Fruit fly (Drosophila melanogaster) S2 (cell line): ENCODE measurements around the gene Ras64B.

ENCODE experiments used
- CG8478 ChIP-seq: fragments of >200 bp; optimal IDR thresholded peaks from 2 replicates; lab custom pipeline; 2018
- CTCF ChIP-seq, 2 experiments: fragments of >200 bp; optimal IDR thresholded peaks; 2 replicates each; lab custom pipeline; 2018

The Ras64B gene

DNA sequence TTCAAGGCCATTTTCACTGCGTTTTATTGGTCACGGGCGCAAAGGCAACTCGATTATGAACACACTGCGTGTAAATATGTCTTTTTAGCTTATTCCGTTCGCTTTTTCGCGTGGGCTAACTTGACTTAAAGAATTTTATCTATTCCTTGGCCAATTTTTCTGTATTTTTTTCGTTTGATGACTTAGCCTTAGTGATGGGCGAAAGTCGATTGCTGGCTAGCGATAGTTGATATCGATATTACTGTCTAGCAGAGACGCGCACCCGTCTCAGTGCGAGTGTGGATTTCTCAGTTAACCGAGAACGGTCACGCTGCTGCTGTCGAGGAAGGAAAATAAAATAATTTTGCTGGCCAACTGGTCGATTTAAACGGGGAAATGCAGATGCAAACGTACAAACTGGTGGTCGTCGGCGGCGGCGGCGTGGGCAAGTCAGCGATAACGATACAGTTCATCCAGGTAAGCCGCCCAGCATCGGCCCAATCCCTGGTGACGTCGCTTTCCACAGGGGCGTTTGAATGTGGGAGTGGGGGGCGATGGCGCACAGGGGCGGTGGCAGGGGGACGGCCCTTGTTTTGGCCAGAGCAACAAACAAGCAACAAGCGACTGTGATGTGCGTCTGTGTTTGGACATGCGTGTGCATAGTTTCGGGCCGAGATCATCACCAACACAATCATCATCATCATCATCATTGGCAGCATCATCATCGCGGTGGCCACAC, at the start of gene Ras64B, which contains the start of gene Rop:
Ras64B (plus strand) TSS at position 273 of the 718 bp plus-strand sequence.
Rop (minus strand) TSS at position 193 of the 718 bp plus-strand sequence.
- TF ChIP-seq CTCF (optimal IDR thresholded peaks at IDR 0.05; lab: Kevin White, UChicago) (peak in 1 of 2 experiments; percentile 43), CG8478 (lab: Kevin White, UChicago) (no peak)

DNA sequence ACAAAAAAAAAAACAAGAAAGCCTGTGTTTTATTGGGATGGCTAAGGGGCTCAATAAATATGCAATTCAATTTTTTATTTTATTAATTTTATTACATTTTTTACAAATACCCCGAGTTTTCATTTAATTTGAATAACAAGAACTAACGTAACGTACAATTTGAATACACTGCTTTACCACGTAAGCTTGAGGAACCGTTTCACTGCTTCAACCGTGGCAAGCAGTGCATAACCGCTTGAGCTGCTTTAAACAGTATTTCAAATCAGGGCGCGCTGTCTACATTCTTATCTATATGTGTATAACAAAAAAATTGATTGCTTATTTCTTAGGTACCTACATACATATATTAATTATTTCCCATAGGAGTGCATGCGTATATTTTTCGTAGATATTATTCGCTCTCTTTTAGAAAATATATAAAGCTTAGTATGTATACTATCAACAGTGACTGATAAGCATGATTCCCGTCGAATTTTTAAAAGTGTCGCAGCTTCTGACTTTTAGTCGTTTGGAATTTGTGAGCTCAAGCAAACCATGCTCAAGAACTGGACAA, 46.1 kb upstream of the Ras64B start, which contains the start of gene CG14990:
CG14990 (plus strand) TSS at position 503 of the 553 bp plus-strand sequence.
- TF ChIP-seq CG8478 (lab: Kevin White, UChicago) (no peak), CTCF (optimal IDR thresholded peaks at IDR 0.05; lab: Kevin White, UChicago) (peak in 1 of 2 experiments; percentile 44)

DNA sequence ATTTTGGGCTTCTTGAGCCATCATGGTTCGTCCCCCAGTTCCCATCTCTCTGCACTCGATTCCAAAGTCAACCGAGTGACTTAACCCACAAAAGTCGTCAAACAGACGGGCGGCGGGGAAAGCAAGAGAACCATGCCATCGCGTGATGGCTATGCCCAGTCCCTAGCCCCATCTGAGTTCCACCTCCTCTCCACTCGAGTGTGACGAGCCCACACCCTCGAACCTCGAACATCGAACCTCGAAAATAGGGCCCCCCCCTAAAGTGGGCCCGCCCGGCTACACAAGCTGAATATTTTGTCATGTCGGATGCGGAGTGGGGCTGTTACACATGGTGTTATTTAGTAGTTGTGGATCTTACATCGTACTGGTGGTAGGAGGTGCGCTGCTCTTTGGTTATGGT, 42.3 kb upstream of the Ras64B start:
- TF ChIP-seq CG8478 (lab: Kevin White, UChicago) (no peak), CTCF (optimal IDR thresholded peaks at IDR 0.05; lab: Kevin White, UChicago) (no peak)

DNA sequence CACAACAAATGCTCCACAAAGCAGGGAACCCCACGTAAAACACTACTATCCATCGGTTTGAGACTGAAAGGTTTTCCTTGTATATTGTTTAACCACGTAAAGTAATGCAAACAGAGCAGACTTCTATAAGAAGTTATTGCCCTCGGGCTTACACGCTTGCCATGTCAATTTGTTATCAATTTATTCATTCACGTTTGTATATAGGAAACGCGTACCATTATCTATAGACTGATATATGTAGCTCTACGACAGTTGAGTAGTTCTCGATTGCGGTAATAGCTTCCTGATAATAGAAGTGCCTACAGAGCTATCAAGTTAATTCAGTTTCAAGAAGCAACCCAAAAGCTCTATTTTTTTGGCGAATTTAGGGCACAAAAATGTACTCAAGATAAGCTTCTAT, 39.7 kb upstream of the Ras64B start:
- no peak for TF ChIP-seq CTCF (optimal IDR thresholded peaks at IDR 0.05; lab: Kevin White, UChicago)
- TF ChIP-seq CG8478 (lab: Kevin White, UChicago): no peak

DNA sequence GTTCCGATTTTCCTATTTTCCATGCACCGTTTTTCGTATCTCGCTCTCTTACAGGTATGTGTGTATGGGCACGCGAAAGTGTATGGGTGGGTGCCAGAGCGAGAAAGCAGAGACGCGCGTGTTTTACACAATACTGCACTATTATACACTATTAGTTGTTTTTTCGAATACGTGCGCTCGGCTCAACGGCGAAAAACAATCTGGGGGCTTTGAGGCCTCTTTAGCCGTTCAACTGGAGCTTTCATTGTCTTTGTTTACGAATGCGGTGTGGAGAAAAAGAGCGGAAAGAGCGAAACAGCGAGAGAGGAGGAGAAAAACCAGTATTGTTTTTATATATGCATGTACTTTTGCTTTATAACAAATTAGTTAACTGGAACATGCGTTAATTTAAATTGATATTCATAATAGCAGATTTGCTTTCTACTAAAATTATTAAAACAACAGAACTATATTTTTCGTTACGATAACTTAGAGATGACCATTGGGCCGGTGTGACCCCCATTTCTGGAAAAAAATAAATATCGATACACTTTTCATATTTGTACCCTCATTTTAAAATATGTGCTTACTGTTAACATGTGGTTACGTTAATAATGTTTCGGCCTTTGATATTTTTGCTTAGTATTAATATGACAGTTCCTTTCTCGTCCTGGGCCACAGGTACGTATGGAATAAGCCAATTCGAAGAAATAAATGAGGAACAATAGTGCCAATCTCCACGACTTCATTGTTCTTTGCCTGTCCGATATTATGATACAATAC, 36.2 kb upstream of the Ras64B start, which contains the start of gene CG14995:
CG14995 (minus strand) TSS at position 761 of the 762 bp plus-strand sequence.
- TF ChIP-seq CTCF (optimal IDR thresholded peaks at IDR 0.05; lab: Kevin White, UChicago) (no peak), CG8478 (lab: Kevin White, UChicago) (no peak)

DNA sequence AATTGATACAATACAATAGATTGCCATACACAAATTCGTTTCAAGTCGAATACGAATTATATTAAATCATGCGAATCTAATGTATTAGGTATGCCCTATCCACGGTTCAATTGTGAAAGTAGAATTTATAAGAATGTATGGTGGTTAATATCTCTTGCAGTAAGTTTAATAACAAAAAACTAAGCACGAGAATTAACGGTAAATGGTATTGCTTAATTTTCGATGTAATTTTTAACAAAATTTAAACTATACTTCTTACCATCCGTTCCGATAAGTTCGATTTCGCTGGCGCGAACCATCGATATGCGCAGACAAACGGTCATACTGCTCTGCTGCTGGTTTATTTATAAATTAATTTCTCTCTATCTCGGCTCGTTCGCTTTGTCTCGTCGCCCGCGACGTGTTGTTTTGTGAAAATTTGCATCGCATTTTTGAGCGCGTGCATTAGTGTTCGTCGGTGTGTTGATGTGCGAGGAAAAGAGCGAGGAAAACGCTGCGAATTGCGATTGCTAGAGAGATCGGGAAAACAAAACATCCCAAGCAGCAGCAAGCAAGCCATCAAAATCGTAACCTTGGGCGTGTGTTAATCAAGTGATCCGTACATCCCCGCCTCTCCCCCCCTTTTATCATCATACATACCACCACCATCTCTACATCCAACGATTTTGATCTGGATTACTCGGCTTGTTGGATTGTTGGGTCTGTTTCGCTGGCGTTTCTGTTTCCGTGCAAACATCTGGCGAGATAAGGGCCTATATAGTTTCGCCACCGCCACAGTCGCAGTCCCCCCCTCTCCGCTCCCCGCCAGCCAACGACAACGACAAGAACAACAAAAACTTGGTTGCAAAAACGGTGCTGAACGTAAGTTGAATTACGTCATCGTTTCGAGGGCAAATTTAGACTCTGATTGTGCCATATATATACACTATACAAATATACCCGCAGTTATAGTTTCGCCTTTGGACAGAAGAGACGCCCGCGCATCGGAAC, 35.3 kb upstream of the Ras64B start, which contains the start of gene Fit1:
Fit1 (plus strand) TSS at position 307 of the 990 bp plus-strand sequence.
- TF ChIP-seq CG8478 (lab: Kevin White, UChicago): no peak
- no peak for TF ChIP-seq CTCF (optimal IDR thresholded peaks at IDR 0.05; lab: Kevin White, UChicago)

DNA sequence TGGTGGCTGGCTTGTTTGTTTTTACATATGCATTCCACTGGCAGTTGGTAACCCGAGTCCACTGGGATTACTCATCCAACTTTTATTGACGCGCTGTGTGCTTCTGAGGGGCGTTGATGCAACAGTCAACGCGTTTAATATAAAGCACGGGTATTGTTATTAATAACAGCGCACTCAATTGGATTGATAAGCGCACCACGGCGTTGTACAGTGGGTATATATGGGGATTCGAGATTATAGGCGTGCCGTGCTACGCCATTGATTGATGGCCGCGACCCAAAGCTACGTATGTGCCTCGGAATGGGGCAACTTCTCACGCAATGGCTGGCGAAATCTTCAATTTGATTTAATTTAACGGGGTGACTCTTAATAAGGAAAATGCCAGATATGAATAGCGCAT, 31.8 kb upstream of the Ras64B start:
- TF ChIP-seq CG8478 (lab: Kevin White, UChicago) (no peak), CTCF (optimal IDR thresholded peaks at IDR 0.05; lab: Kevin White, UChicago) (no peak)

DNA sequence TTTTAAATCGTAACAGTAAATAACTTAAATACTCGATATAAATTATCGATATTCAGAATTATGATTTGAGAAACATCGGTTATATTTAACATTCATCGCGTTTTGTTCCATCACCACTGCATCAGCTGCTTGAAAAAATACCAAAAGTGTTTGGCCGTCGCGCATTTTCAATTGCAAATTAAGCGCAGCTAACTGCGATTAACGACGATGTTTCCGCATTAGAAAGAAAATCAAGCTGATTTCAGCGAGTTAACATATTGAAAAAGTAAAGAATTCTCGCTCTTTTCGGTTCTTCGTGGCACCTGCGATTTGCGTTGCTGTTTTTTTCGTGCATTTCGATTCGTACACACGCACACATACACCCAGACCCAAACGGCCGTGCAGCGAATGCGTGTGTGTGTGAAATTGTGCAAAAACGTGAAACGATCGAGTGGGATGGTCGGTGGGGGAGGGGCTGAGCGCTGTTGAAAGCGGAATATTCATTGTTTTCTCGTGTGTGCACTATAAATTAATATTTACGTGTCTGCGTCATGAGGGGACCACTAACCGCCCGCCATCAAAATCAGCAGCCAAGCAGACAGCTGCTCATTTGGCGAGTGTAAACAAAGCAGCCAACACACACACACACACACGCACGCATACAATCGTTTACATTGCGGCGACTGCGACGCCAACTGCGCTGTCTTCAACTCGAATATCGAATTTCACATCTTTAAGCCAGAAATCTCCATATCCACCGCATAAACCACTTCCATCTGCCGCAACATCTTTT, 30.6 kb upstream of the Ras64B start, which contains the start of gene Ack:
Ack (plus strand) TSS at position 115 of the 772 bp plus-strand sequence.
- TF ChIP-seq CG8478 (lab: Kevin White, UChicago) (no peak), CTCF (optimal IDR thresholded peaks at IDR 0.05; lab: Kevin White, UChicago) (no peak)

DNA sequence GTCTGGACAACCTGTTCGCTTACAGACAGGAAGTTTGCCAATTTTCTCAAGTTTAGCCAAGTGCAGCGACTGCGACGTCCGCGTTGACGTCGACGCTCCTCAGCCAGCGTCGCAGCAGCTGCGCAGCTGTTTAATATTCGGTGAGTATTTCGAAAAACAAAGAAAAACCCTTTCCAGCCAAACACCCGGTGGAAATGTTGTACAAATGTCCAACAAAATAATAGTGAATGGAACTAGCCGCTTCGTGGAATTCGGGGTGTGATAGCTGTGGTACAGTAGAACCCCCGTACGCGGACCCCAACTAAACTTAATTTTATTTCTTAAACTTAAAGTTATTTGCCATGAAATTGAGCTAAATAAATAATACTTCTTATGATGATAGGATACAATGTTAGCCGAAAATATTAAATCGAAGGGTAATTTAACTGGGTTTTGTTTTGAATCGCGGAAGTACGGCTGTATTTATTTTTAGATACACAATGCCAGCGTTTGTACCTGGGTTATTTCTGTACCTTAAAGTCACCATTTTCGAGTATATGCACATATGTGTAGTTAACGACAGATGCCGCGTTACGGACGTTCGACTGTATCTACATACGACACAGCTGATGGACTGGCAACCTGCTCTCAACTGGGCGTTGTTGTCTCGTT, 29.9 kb upstream of the Ras64B start:
- TF ChIP-seq CTCF (optimal IDR thresholded peaks at IDR 0.05; lab: Kevin White, UChicago) (no peak), CG8478 (lab: Kevin White, UChicago) (no peak)

DNA sequence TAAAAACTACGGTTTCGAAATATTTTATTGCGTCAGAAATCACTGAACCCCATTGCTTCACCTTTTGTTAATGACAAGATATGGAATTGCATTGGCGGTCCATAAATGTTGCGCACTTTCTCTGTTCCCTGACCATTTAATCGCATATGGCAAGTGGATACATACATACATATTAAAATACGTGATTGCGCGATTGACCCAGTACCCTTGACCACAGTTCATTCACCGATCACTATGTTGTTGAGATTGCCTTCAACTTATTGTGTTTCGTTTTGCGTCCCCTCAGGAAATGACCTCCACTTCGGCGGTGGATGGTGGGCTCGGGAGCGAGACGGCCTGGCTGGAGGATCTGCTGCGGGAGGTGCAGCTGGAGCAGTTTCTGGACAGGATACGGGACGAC, 28.7 kb upstream of the Ras64B start:
- no peak for TF ChIP-seq CG8478 (lab: Kevin White, UChicago)
- no peak for TF ChIP-seq CTCF (optimal IDR thresholded peaks at IDR 0.05; lab: Kevin White, UChicago)

DNA sequence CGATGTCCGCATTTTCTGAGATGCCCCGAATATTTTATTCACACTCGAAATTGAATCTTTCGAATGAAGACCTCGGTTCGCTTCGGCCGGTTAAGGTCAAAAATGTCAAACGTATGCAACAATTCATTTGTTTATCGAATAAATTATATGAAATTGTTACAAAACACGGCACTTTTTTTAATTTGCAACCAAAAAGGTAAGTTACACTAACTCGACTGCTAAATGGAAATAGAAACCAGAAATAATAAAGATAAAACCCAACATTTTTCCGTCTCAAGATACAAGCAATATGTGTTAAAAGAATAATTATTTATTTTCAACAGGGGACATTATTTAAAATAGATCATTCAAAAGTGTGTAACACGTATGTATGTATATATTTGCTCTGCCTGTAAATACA, 24.9 kb upstream of the Ras64B start:
- TF ChIP-seq CG8478 (lab: Kevin White, UChicago) (no peak), CTCF (optimal IDR thresholded peaks at IDR 0.05; lab: Kevin White, UChicago) (no peak)

DNA sequence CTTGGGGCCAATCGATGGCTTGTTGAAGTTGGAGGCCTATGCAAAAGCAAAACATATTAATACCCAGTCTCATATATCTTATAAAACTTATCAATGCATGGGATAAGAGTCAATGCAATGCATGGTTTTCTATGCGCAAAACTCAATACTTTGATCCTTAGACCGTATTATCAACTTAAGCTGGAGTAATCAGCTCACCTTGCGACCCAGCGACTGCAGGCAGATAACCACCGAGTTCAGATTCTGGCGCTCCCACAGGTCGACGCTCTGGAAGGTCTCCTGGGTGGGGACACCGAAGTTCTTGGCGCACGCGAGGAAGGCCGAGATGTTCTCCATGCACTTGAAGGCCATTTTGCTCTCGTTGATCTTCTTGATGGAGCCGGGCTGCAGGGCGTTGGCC, 23.8 kb upstream of the Ras64B start:
- TF ChIP-seq CG8478 (lab: Kevin White, UChicago) (no peak), CTCF (optimal IDR thresholded peaks at IDR 0.05; lab: Kevin White, UChicago) (no peak)
